Fruit fly (Drosophila melanogaster) whole organism, embryonic: ENCODE measurements around the gene CG13454.

Experiments used
- Aef1 ChIP-seq: fragments of 200-800 bp; sonication (Bioruptor generic); IDR thresholded peaks from 3 replicates; pipeline ENCODE4 v1.3.6; 2022; ENCODE audit warnings: missing biosample characterization, missing genetic modification characterization
- B-H1 ChIP-seq: fragments of 200-800 bp; sonication (Bioruptor generic); IDR thresholded peaks from 3 replicates; pipeline ENCODE4 v1.3.6; 2022; ENCODE audit warnings: missing biosample characterization, missing genetic modification characterization
- B-H2 ChIP-seq: fragments of 200-800 bp; sonication (Bioruptor generic); optimal IDR thresholded peaks from 2 replicates; lab custom pipeline; 2018; ENCODE audit warnings: missing biosample characterization, mild to moderate bottlenecking, missing genetic modification characterization
- Blimp-1 ChIP-seq: fragments of 200-800 bp; sonication (Bioruptor generic); optimal IDR thresholded peaks from 3 replicates; lab custom pipeline; 2018; ENCODE audit warnings: missing biosample characterization, missing genetic modification characterization, mild to moderate bottlenecking, moderate library complexity, missing genetic modification reagents
- CG10321 ChIP-seq: fragments of 200-800 bp; sonication (Bioruptor generic); IDR thresholded peaks from 2 replicates; pipeline ENCODE4 v1.3.6; 2022; ENCODE audit warnings: missing biosample characterization, missing genetic modification characterization
- CG11695 ChIP-seq: fragments of 200-800 bp; sonication (Bioruptor generic); IDR thresholded peaks from 3 replicates; pipeline ENCODE4 v1.3.6; 2022; ENCODE audit warnings: missing biosample characterization, missing genetic modification characterization
- CG11696 ChIP-seq: fragments of 200-800 bp; sonication (Bioruptor generic); IDR thresholded peaks from 2 replicates; pipeline ENCODE4 v1.3.6; 2022; ENCODE audit warnings: missing biosample characterization, missing genetic modification characterization
- CG12391 ChIP-seq: fragments of 200-800 bp; sonication (Bioruptor generic); optimal IDR thresholded peaks from 3 replicates; lab custom pipeline; 2018; ENCODE audit warnings: missing biosample characterization, mild to moderate bottlenecking, missing genetic modification characterization, moderate library complexity
- CG13424 ChIP-seq: fragments of 200-800 bp; sonication (Bioruptor generic); optimal IDR thresholded peaks from 2 replicates; lab custom pipeline; 2019; ENCODE audit warnings: missing biosample characterization, mild to moderate bottlenecking, missing genetic modification characterization, moderate library complexity
- CG1647 ChIP-seq: fragments of 200-800 bp; sonication (Bioruptor generic); optimal IDR thresholded peaks from 3 replicates; lab custom pipeline; 2016; ENCODE audit warnings: missing biosample characterization, missing genetic modification characterization
- CG18262 ChIP-seq: fragments of 200-800 bp; optimal IDR thresholded peaks from 3 replicates; lab custom pipeline; 2019; ENCODE audit warnings: missing biosample characterization, mild to moderate bottlenecking, missing genetic modification characterization, moderate library complexity
- CG18599 ChIP-seq: fragments of 200-800 bp; sonication (Bioruptor generic); optimal IDR thresholded peaks from 3 replicates; lab custom pipeline; 2017; ENCODE audit warnings: missing biosample characterization, missing genetic modification characterization, mild to moderate bottlenecking, moderate library complexity, missing genetic modification reagents
- CG30020 ChIP-seq: fragments of 200-800 bp; optimal IDR thresholded peaks from 2 replicates; lab custom pipeline; 2019; ENCODE audit warnings: missing biosample characterization, mild to moderate bottlenecking, missing genetic modification characterization, moderate library complexity
- CG3065 ChIP-seq: fragments of 200-800 bp; sonication (Bioruptor generic); optimal IDR thresholded peaks from 2 replicates; lab custom pipeline; 2016; ENCODE audit warnings: missing biosample characterization, missing genetic modification characterization
- CG31365 ChIP-seq: fragments of 200-800 bp; sonication (Bioruptor generic); optimal IDR thresholded peaks from 2 replicates; lab custom pipeline; 2018; ENCODE audit warnings: missing biosample characterization, mild to moderate bottlenecking, missing genetic modification characterization
- CG34422 ChIP-seq: fragments of 200-800 bp; sonication (Bioruptor generic); IDR thresholded peaks from 3 replicates; pipeline ENCODE4 v1.3.6; 2022; ENCODE audit warnings: missing biosample characterization, missing genetic modification characterization
- CG6791 ChIP-seq: fragments of 200-800 bp; sonication (Bioruptor generic); IDR thresholded peaks from 3 replicates; pipeline ENCODE4 v1.3.6; 2022; ENCODE audit warnings: missing biosample characterization, missing genetic modification characterization; ENCODE audit not compliant: partially characterized antibody
- CG8944 ChIP-seq: fragments of 200-800 bp; sonication (Bioruptor generic); optimal IDR thresholded peaks from 3 replicates; lab custom pipeline; 2016; ENCODE audit warnings: missing biosample characterization, missing genetic modification characterization
- CG9609 ChIP-seq: fragments of 200-800 bp; sonication (Bioruptor generic); optimal IDR thresholded peaks from 3 replicates; lab custom pipeline; 2016; ENCODE audit warnings: missing biosample characterization, missing genetic modification characterization
- D19A ChIP-seq: fragments of 200-800 bp; optimal IDR thresholded peaks from 3 replicates; lab custom pipeline; 2019; ENCODE audit warnings: missing biosample characterization, mild to moderate bottlenecking, missing genetic modification characterization, moderate library complexity
- Dek ChIP-seq: fragments of 200-800 bp; sonication (Bioruptor generic); optimal IDR thresholded peaks from 3 replicates; lab custom pipeline; 2019; ENCODE audit warnings: missing biosample characterization, mild to moderate bottlenecking, missing genetic modification characterization, moderate library complexity
- Doc2 ChIP-seq: fragments of 200-800 bp; sonication (Bioruptor generic); IDR thresholded peaks from 2 replicates; pipeline ENCODE4 v1.3.6; 2022; ENCODE audit warnings: missing biosample characterization, missing genetic modification characterization
- Eip74EF ChIP-seq, 2 experiments: fragments of 200-800 bp in 1 of 2; fragments of >200 bp in 1 of 2; sonication (Bioruptor generic) in 1 of 2; optimal IDR thresholded peaks; 2 replicates each; lab custom pipeline; 2017 to 2019; ENCODE audit warnings: missing biosample characterization in 2 of 2, missing genetic modification characterization in 2 of 2, mild to moderate bottlenecking in 1 of 2, moderate library complexity in 1 of 2
- Ets65A ChIP-seq: fragments of 200-800 bp; sonication (Bioruptor generic); peaks from one replicate; lab custom pipeline; 2016; ENCODE audit warnings: missing biosample characterization, missing genetic modification characterization
- GATAe ChIP-seq: fragments of 200-800 bp; sonication (Bioruptor generic); conservative IDR thresholded peaks from 2 replicates; pipeline ENCODE4 v1.3.6; 2022; ENCODE audit warnings: missing biosample characterization, missing genetic modification characterization
- Hr51 ChIP-seq, 2 experiments: fragments of 200-800 bp; sonication (Bioruptor generic); optimal IDR thresholded peaks; 2 replicates in 1 of 2; 3 replicates in 1 of 2; lab custom pipeline; 2016 to 2018; ENCODE audit warnings: missing biosample characterization in 2 of 2, missing genetic modification characterization in 2 of 2, mild to moderate bottlenecking in 1 of 2, moderate library complexity in 1 of 2
- Jarid2 ChIP-seq: fragments of 200-800 bp; sonication (Bioruptor generic); optimal IDR thresholded peaks from 3 replicates; lab custom pipeline; 2017; ENCODE audit warnings: mild to moderate bottlenecking, missing biosample characterization, missing genetic modification reagents, missing genetic modification characterization
- Optix ChIP-seq: fragments of 200-800 bp; sonication (Bioruptor generic); IDR thresholded peaks from 3 replicates; pipeline ENCODE4 v1.3.6; 2022; ENCODE audit warnings: missing biosample characterization, missing genetic modification characterization
- Rx ChIP-seq: fragments of 200-800 bp; sonication (Bioruptor generic); IDR thresholded peaks from 2 replicates; pipeline ENCODE4 v1.3.6; 2022; ENCODE audit warnings: missing biosample characterization, missing genetic modification characterization
- Sox100B ChIP-seq: fragments of 200-800 bp; sonication (Bioruptor generic); optimal IDR thresholded peaks from 3 replicates; lab custom pipeline; 2018; ENCODE audit warnings: missing biosample characterization, mild to moderate bottlenecking, missing genetic modification characterization
- TFAM ChIP-seq: fragments of 200-800 bp; sonication (Bioruptor generic); optimal IDR thresholded peaks from 2 replicates; lab custom pipeline; 2017; ENCODE audit warnings: missing biosample characterization, missing genetic modification characterization, inconsistent platforms
- Usf ChIP-seq: fragments of 200-800 bp; sonication (Bioruptor generic); optimal IDR thresholded peaks from 2 replicates; lab custom pipeline; 2017; ENCODE audit warnings: missing genotype, missing biosample characterization, missing genetic modification characterization
- abd-A ChIP-seq: fragments of 200-800 bp; sonication (Bioruptor generic); optimal IDR thresholded peaks from 3 replicates; lab custom pipeline; 2019; ENCODE audit warnings: missing biosample characterization, mild to moderate bottlenecking, missing genetic modification characterization, moderate library complexity
- bsh ChIP-seq, 2 experiments: fragments of 200-800 bp; sonication (Bioruptor generic); optimal IDR thresholded peaks; 2 replicates each; lab custom pipeline; 2017 to 2018; ENCODE audit warnings: mild to moderate bottlenecking in 2 of 2, missing biosample characterization in 2 of 2, missing genetic modification characterization in 2 of 2, moderate library complexity in 1 of 2
- chinmo ChIP-seq: fragments of 200-800 bp; sonication (Bioruptor generic); IDR thresholded peaks from 4 replicates; pipeline ENCODE4 v1.3.6; 2022; ENCODE audit warnings: missing biosample characterization, missing genetic modification characterization; ENCODE audit not compliant: partially characterized antibody
- chn ChIP-seq: fragments of 200-800 bp; sonication (Bioruptor generic); optimal IDR thresholded peaks from 2 replicates; lab custom pipeline; 2016; ENCODE audit warnings: missing biosample characterization, missing genetic modification characterization
- dmrt99B ChIP-seq: fragments of 200-800 bp; sonication (Bioruptor generic); optimal IDR thresholded peaks from 2 replicates; lab custom pipeline; 2018; ENCODE audit warnings: missing biosample characterization, mild to moderate bottlenecking, missing genetic modification characterization, moderate library complexity
- dpn ChIP-seq, 2 experiments: fragments of 200-800 bp; sonication (Bioruptor generic); optimal IDR thresholded peaks; 3 replicates each; lab custom pipeline; 2016; ENCODE audit warnings: missing biosample characterization in 2 of 2, missing genetic modification characterization in 2 of 2
- exex ChIP-seq: fragments of 200-800 bp; sonication (Bioruptor generic); optimal IDR thresholded peaks from 4 replicates; lab custom pipeline; 2018; ENCODE audit warnings: missing biosample characterization, mild to moderate bottlenecking, missing genetic modification characterization, moderate library complexity
- fd102C ChIP-seq: fragments of 200-800 bp; sonication (Bioruptor generic); optimal IDR thresholded peaks from 2 replicates; lab custom pipeline; 2018; ENCODE audit warnings: missing biosample characterization, mild to moderate bottlenecking, missing genetic modification characterization, moderate library complexity
- fd96Cb ChIP-seq: fragments of 200-800 bp; sonication (Bioruptor generic); optimal IDR thresholded peaks from 2 replicates; lab custom pipeline; 2018; ENCODE audit warnings: missing biosample characterization, mild to moderate bottlenecking, missing genetic modification characterization, moderate library complexity
- grn ChIP-seq: fragments of 200-800 bp; sonication (Bioruptor generic); optimal IDR thresholded peaks from 3 replicates; lab custom pipeline; 2017; ENCODE audit warnings: missing biosample characterization, missing genetic modification characterization
- jumu ChIP-seq: fragments of 200-800 bp; sonication (Bioruptor generic); optimal IDR thresholded peaks from 3 replicates; lab custom pipeline; 2016; ENCODE audit warnings: missing biosample characterization, missing genetic modification characterization
- nau ChIP-seq: fragments of 200-800 bp; sonication (Bioruptor generic); optimal IDR thresholded peaks from 3 replicates; lab custom pipeline; 2017; ENCODE audit warnings: missing biosample characterization, mild to moderate bottlenecking, missing genetic modification characterization, missing genetic modification reagents
- sqz ChIP-seq: fragments of 200-800 bp; sonication (Bioruptor generic); optimal IDR thresholded peaks from 3 replicates; lab custom pipeline; 2018; ENCODE audit warnings: missing biosample characterization, mild to moderate bottlenecking, missing genetic modification characterization
- tio ChIP-seq: fragments of 200-800 bp; sonication (Bioruptor generic); optimal IDR thresholded peaks from 2 replicates; lab custom pipeline; 2017; ENCODE audit warnings: missing biosample characterization, missing genetic modification characterization, inconsistent platforms
- ttk ChIP-seq: fragments of 200-800 bp; sonication (Bioruptor generic); IDR thresholded peaks from 2 replicates; pipeline ENCODE4 v2.1.2; 2022; ENCODE audit warnings: missing biosample characterization, missing genetic modification characterization
- unpg ChIP-seq: fragments of 200-800 bp; sonication (Bioruptor generic); optimal IDR thresholded peaks from 3 replicates; lab custom pipeline; 2018; ENCODE audit warnings: missing biosample characterization, mild to moderate bottlenecking, missing genetic modification characterization, moderate library complexity

The CG13454 gene

dm6 chr3L:15538582-15539490 lies 22.0 kb upstream of the CG13454 start:
- TF ChIP-seq unpg (no peak), Dek (tag; lab: Kevin White, UChicago) (no peak), CG6791 (GFP tag; lab: Robert Waterston, UW) (no peak), chn (GFP tag; lab: Kevin White, UChicago) (no peak), Sox100B (GFP tag; lab: Kevin White, UChicago) (no peak), dmrt99B (tag; lab: Kevin White, UChicago) (peak; percentile 1), sqz (GFP tag; lab: Kevin White, UChicago) (peak; percentile 77), bsh (GFP tag; optimal IDR thresholded peaks at IDR 0.05; lab: Kevin White, UChicago) (no peak), dpn (GFP tag; optimal IDR thresholded peaks at IDR 0.05; lab: Kevin White, UChicago) (no peak), exex (tag; lab: Kevin White, UChicago) (peak; percentile 88), ttk (GFP tag; lab: Robert Waterston, UW) (no peak), CG11695 (GFP tag; lab: Robert Waterston, UW) (no peak), B-H1 (GFP tag; lab: Robert Waterston, UW) (no peak), jumu (GFP tag; lab: Kevin White, UChicago) (no peak), Optix (GFP tag; lab: Robert Waterston, UW) (no peak), Rx (GFP tag; lab: Robert Waterston, UW) (no peak), Hr51 (GFP tag; optimal IDR thresholded peaks at IDR 0.05; lab: Kevin White, UChicago) (no peak), nau (GFP tag; lab: Kevin White, UChicago) (no peak), CG13424 (no peak), CG12391 (tag; lab: Kevin White, UChicago) (no peak), chinmo (GFP tag; lab: Robert Waterston, UW) (0 out of 4 replicates have a peak, but pooled peaks have one; percentile 20), CG1647 (GFP tag; lab: Kevin White, UChicago) (no peak), Usf (GFP tag; lab: Kevin White, UChicago) (no peak), Blimp-1 (GFP tag; lab: Kevin White, UChicago) (peak; percentile 1), CG30020 (tag; lab: Kevin White, UChicago) (no peak), CG31365 (tag; lab: Kevin White, UChicago) (no peak), CG8944 (no peak), Eip74EF (GFP tag; optimal IDR thresholded peaks at IDR 0.05; lab: Kevin White, UChicago) (no peak), CG10321 (GFP tag; lab: Robert Waterston, UW) (no peak), fd102C (GFP tag; lab: Kevin White, UChicago) (no peak), Ets65A (GFP tag; lab: Kevin White, UChicago) (peak; percentile 40), GATAe (GFP tag; lab: Robert Waterston, UW) (peak; percentile 63; the same call in 1 of the 2 replicates), Aef1 (GFP tag; lab: Robert Waterston, UW) (no peak), CG9609 (no peak), CG18599 (peak; percentile 12), CG18262 (tag; lab: Kevin White, UChicago) (peak; percentile 18), CG34422 (GFP tag; lab: Robert Waterston, UW) (peak; percentile 39; the same call in 1 of the 3 replicates), Doc2 (GFP tag; lab: Robert Waterston, UW) (no peak), CG11696 (GFP tag; lab: Robert Waterston, UW) (no peak), Jarid2 (GFP tag; lab: Kevin White, UChicago) (no peak), fd96Cb (tag; lab: Kevin White, UChicago) (no peak), B-H2 (no peak), grn (GFP tag; lab: Kevin White, UChicago) (peak; percentile 86), D19A (tag; lab: Kevin White, UChicago) (peak; percentile 72), abd-A (no peak), TFAM (GFP tag; lab: Kevin White, UChicago) (no peak), tio (GFP tag; lab: Kevin White, UChicago) (no peak), CG3065 (GFP tag; lab: Kevin White, UChicago) (no peak)
